Worm (Caenorhabditis elegans) whole organism, early embryonic: ENCODE results near the gene set-25.

Experiments used
- B0310.2 ChIP-seq: sonication (generic microtip); optimal IDR thresholded peaks from 2 replicates; lab custom pipeline; 2016; ENCODE audit warnings: mild to moderate bottlenecking, missing genetic modification characterization, missing compliant biosample characterization
- ama-1 ChIP-seq: fragments of 150-350 bp; optimal IDR thresholded peaks from 2 replicates; lab custom pipeline; 2014
- ets-7 ChIP-seq: sonication (generic microtip); optimal IDR thresholded peaks from 2 replicates; lab custom pipeline; 2016; ENCODE audit warnings: missing genotype, missing genetic modification characterization, missing compliant biosample characterization
- flt-1 ChIP-seq: fragments of 200-800 bp; sonication (Bioruptor generic); IDR thresholded peaks from 2 replicates; pipeline ENCODE4 v1.3.6; 2022; ENCODE audit warnings: missing genetic modification characterization, missing compliant biosample characterization
- hmbx-1 ChIP-seq: sonication (generic microtip); optimal IDR thresholded peaks from 2 replicates; lab custom pipeline; 2016; ENCODE audit warnings: mild to moderate bottlenecking, missing genetic modification characterization, missing compliant biosample characterization
- hmg-4 ChIP-seq: fragments of 200-800 bp; sonication (Bioruptor generic); optimal IDR thresholded peaks from 2 replicates; lab custom pipeline; 2018; ENCODE audit warnings: mild to moderate bottlenecking, missing genetic modification characterization, missing compliant biosample characterization
- pes-1 ChIP-seq: fragments of 200-800 bp; sonication (Bioruptor generic); IDR thresholded peaks from 2 replicates; pipeline ENCODE4 v1.3.6; 2022; ENCODE audit warnings: missing genetic modification reagents, missing genetic modification characterization, missing compliant biosample characterization
- scrt-1 ChIP-seq: fragments of 200-800 bp; sonication (Bioruptor generic); IDR thresholded peaks from 2 replicates; pipeline ENCODE4 v1.3.6; 2022; ENCODE audit warnings: missing genetic modification characterization, missing compliant biosample characterization
- tbx-11 ChIP-seq: fragments of 200-800 bp; sonication (Bioruptor generic); IDR thresholded peaks from 2 replicates; pipeline ENCODE4 v1.3.6; 2022; ENCODE audit warnings: missing genetic modification characterization, missing compliant biosample characterization
- tbx-37 ChIP-seq: fragments of 200-800 bp; sonication (Bioruptor generic); conservative IDR thresholded peaks from 2 replicates; pipeline ENCODE4 v1.3.6; 2022; ENCODE audit warnings: missing genetic modification reagents, missing genetic modification characterization, missing compliant biosample characterization

DNA sequence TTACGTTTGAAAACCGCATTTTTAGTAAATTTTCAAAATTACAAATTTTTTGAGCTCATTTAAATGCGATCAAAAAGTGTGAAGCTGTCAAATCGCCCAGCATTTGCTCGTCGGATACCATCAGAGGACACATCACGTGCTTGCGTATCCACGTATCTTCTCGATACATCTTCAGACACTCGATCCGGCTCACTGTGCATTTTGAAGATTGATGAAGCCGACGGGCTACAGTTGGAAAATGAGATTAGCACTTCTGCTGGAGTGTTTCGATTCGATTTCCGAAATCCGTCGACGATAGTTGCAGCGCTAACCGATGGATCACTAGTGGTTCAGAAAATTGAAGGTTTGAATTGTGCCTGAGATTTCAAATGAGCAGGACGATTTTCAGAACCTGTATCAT, 22.2 kb upstream of the set-25 start, which contains the start of gene dph-7:
- TF ChIP-seq ets-7 (tag; lab: Kevin White, UChicago) (no peak), scrt-1 (no peak), hmg-4 (GFP tag; lab: Kevin White, UChicago) (no peak), ama-1 (lab: Kevin White, UChicago) (no peak), hmbx-1 (tag; lab: Kevin White, UChicago) (no peak), flt-1 (GFP tag; lab: Robert Waterston, UW) (no peak), B0310.2 (tag; lab: Kevin White, UChicago) (no peak), tbx-11 (no peak), pes-1 (GFP tag; lab: Robert Waterston, UW) (no peak), tbx-37 (GFP tag; lab: Robert Waterston, UW) (no peak)
